Fruit fly (Drosophila melanogaster) whole organism, embryonic: Measurements from ENCODE around the gene ATbp.

Experiments used
- Abd-B ChIP-seq: fragments of 200-800 bp; sonication (Bioruptor generic); optimal IDR thresholded peaks from 2 replicates; lab custom pipeline; 2018; ENCODE audit warnings: missing biosample characterization, mild to moderate bottlenecking, missing genetic modification characterization, moderate library complexity
- Adf1 ChIP-seq: fragments of 200-800 bp; sonication (Bioruptor generic); IDR thresholded peaks from 2 replicates; pipeline ENCODE4 v1.3.6; 2022; ENCODE audit warnings: missing biosample characterization, missing genetic modification characterization
- B-H2 ChIP-seq: fragments of 200-800 bp; sonication (Bioruptor generic); optimal IDR thresholded peaks from 2 replicates; lab custom pipeline; 2018; ENCODE audit warnings: missing biosample characterization, mild to moderate bottlenecking, missing genetic modification characterization
- CG10543 ChIP-seq: fragments of 200-800 bp; sonication (Bioruptor generic); optimal IDR thresholded peaks from 3 replicates; lab custom pipeline; 2017; ENCODE audit warnings: missing biosample characterization, mild to moderate bottlenecking, missing genetic modification characterization, moderate library complexity
- CG11085 ChIP-seq: fragments of 200-800 bp; sonication (Bioruptor generic); IDR thresholded peaks from 2 replicates; pipeline ENCODE4 v1.3.6; 2022; ENCODE audit warnings: missing biosample characterization, missing genetic modification characterization
- CG11247 ChIP-seq: fragments of 200-800 bp; sonication (Bioruptor generic); IDR thresholded peaks from 2 replicates; pipeline ENCODE4 v1.3.6; 2022; ENCODE audit warnings: missing biosample characterization, missing genetic modification characterization
- CG11560 ChIP-seq: fragments of 200-800 bp; sonication (Bioruptor generic); IDR thresholded peaks from 3 replicates; pipeline ENCODE4 v1.3.6; 2022; ENCODE audit warnings: missing biosample characterization, missing genetic modification characterization
- CG11696 ChIP-seq: fragments of 200-800 bp; sonication (Bioruptor generic); IDR thresholded peaks from 2 replicates; pipeline ENCODE4 v1.3.6; 2022; ENCODE audit warnings: missing biosample characterization, missing genetic modification characterization
- CG12391 ChIP-seq: fragments of 200-800 bp; sonication (Bioruptor generic); optimal IDR thresholded peaks from 3 replicates; lab custom pipeline; 2018; ENCODE audit warnings: missing biosample characterization, mild to moderate bottlenecking, missing genetic modification characterization, moderate library complexity
- CG14014 ChIP-seq: fragments of 200-800 bp; sonication (Bioruptor generic); IDR thresholded peaks from 2 replicates; pipeline ENCODE4 v1.3.6; 2022; ENCODE audit warnings: missing biosample characterization, missing genetic modification characterization
- CG15269 ChIP-seq: fragments of 200-800 bp; sonication (Bioruptor generic); optimal IDR thresholded peaks from 2 replicates; lab custom pipeline; 2018; ENCODE audit warnings: missing biosample characterization, mild to moderate bottlenecking, missing genetic modification characterization, moderate library complexity
- CG1529 ChIP-seq: fragments of 200-800 bp; sonication (Bioruptor generic); optimal IDR thresholded peaks from 3 replicates; lab custom pipeline; 2018; ENCODE audit warnings: missing biosample characterization, missing genetic modification characterization
- CG18262 ChIP-seq: fragments of 200-800 bp; optimal IDR thresholded peaks from 3 replicates; lab custom pipeline; 2019; ENCODE audit warnings: missing biosample characterization, mild to moderate bottlenecking, missing genetic modification characterization, moderate library complexity
- CG18599 ChIP-seq: fragments of 200-800 bp; sonication (Bioruptor generic); optimal IDR thresholded peaks from 3 replicates; lab custom pipeline; 2017; ENCODE audit warnings: missing biosample characterization, missing genetic modification characterization, mild to moderate bottlenecking, moderate library complexity, missing genetic modification reagents
- CG2678 ChIP-seq: fragments of 200-800 bp; sonication (Bioruptor generic); optimal IDR thresholded peaks from 3 replicates; lab custom pipeline; 2019; ENCODE audit warnings: missing biosample characterization, mild to moderate bottlenecking, missing genetic modification characterization, moderate library complexity
- CG30403 ChIP-seq: fragments of 200-800 bp; sonication (Bioruptor generic); optimal IDR thresholded peaks from 3 replicates; lab custom pipeline; 2016; ENCODE audit warnings: missing biosample characterization, missing genetic modification characterization
- CG43689 ChIP-seq: fragments of 200-800 bp; sonication (Bioruptor generic); IDR thresholded peaks from 2 replicates; pipeline ENCODE4 v1.3.6; 2022; ENCODE audit warnings: missing biosample characterization, missing genetic modification characterization
- CG4617 ChIP-seq: fragments of 200-800 bp; sonication (Bioruptor generic); optimal IDR thresholded peaks from 3 replicates; lab custom pipeline; 2016; ENCODE audit warnings: missing biosample characterization, missing genetic modification characterization, borderline replicate concordance
- CG5245 ChIP-seq: fragments of 200-800 bp; sonication (Bioruptor generic); optimal IDR thresholded peaks from 3 replicates; lab custom pipeline; 2016; ENCODE audit warnings: missing biosample characterization, missing genetic modification characterization
- CG5953 ChIP-seq: fragments of 200-800 bp; sonication (Bioruptor generic); IDR thresholded peaks from 2 replicates; pipeline ENCODE4 v1.3.6; 2022; ENCODE audit warnings: missing biosample characterization, missing genetic modification characterization
- CG8388 ChIP-seq: fragments of 200-800 bp; sonication (Bioruptor generic); optimal IDR thresholded peaks from 2 replicates; lab custom pipeline; 2019; ENCODE audit warnings: missing biosample characterization, mild to moderate bottlenecking, missing genetic modification characterization, moderate library complexity
- CG9437 ChIP-seq: fragments of 200-800 bp; sonication (Bioruptor generic); optimal IDR thresholded peaks from 2 replicates; lab custom pipeline; 2018; ENCODE audit warnings: missing biosample characterization, mild to moderate bottlenecking, missing genetic modification characterization
- CG9609 ChIP-seq: fragments of 200-800 bp; sonication (Bioruptor generic); optimal IDR thresholded peaks from 3 replicates; lab custom pipeline; 2016; ENCODE audit warnings: missing biosample characterization, missing genetic modification characterization
- D ChIP-seq, 2 experiments: fragments of 200-800 bp in 1 of 2; fragments of >200 bp in 1 of 2; sonication (Bioruptor generic) in 1 of 2; optimal IDR thresholded peaks; 2 replicates in 1 of 2; 3 replicates in 1 of 2; lab custom pipeline; 2017; ENCODE audit warnings: mild to moderate bottlenecking in 1 of 2, missing biosample characterization in 1 of 2, missing genetic modification characterization in 1 of 2, missing genetic modification reagents in 1 of 2
- Dbx ChIP-seq: fragments of 200-800 bp; sonication (Bioruptor generic); IDR thresholded peaks from 3 replicates; pipeline ENCODE4 v1.3.6; 2022; ENCODE audit warnings: missing biosample characterization, missing genetic modification characterization
- Gsc ChIP-seq: fragments of 200-800 bp; sonication (Bioruptor generic); IDR thresholded peaks from 2 replicates; pipeline ENCODE4 v1.3.6; 2022; ENCODE audit warnings: missing biosample characterization, missing genetic modification characterization
- HLH4C ChIP-seq: fragments of 200-800 bp; sonication (Bioruptor generic); IDR thresholded peaks from 3 replicates; pipeline ENCODE4 v1.3.6; 2022; ENCODE audit warnings: missing biosample characterization, missing genetic modification characterization; ENCODE audit not compliant: partially characterized antibody
- Hmx ChIP-seq: fragments of 200-800 bp; sonication (Bioruptor generic); optimal IDR thresholded peaks from 2 replicates; lab custom pipeline; 2016; ENCODE audit warnings: missing biosample characterization, missing genetic modification characterization
- Mrtf ChIP-seq: fragments of 200-800 bp; sonication (Bioruptor generic); IDR thresholded peaks from 3 replicates; pipeline ENCODE4 v1.3.6; 2022; ENCODE audit warnings: missing biosample characterization, missing genetic modification characterization
- Myb ChIP-seq: fragments of 200-800 bp; sonication (Bioruptor generic); optimal IDR thresholded peaks from 2 replicates; lab custom pipeline; 2016; ENCODE audit warnings: missing biosample characterization, missing genetic modification characterization
- Ravus ChIP-seq: fragments of 200-800 bp; sonication (Bioruptor generic); IDR thresholded peaks from 2 replicates; pipeline ENCODE4 v1.3.6; 2022; ENCODE audit warnings: missing biosample characterization, missing genetic modification characterization
- Scr ChIP-seq: fragments of 200-800 bp; sonication (Bioruptor generic); IDR thresholded peaks from 2 replicates; pipeline ENCODE4 v1.3.6; 2022; ENCODE audit warnings: missing biosample characterization, missing genetic modification characterization; ENCODE audit not compliant: partially characterized antibody
- ac ChIP-seq: fragments of 200-800 bp; sonication (Bioruptor generic); optimal IDR thresholded peaks from 3 replicates; lab custom pipeline; 2017; ENCODE audit warnings: missing biosample characterization, mild to moderate bottlenecking, missing genetic modification characterization
- ap ChIP-seq: fragments of 200-800 bp; sonication (Bioruptor generic); IDR thresholded peaks from 2 replicates; pipeline ENCODE4 v1.3.6; 2022; ENCODE audit warnings: missing biosample characterization, missing genetic modification characterization
- da ChIP-seq: fragments of 200-800 bp; sonication (Bioruptor generic); optimal IDR thresholded peaks from 2 replicates; lab custom pipeline; 2016; ENCODE audit warnings: missing biosample characterization, missing genetic modification characterization
- exex ChIP-seq: fragments of 200-800 bp; sonication (Bioruptor generic); optimal IDR thresholded peaks from 4 replicates; lab custom pipeline; 2018; ENCODE audit warnings: missing biosample characterization, mild to moderate bottlenecking, missing genetic modification characterization, moderate library complexity
- fd3F ChIP-seq: fragments of 200-800 bp; sonication (Bioruptor generic); optimal IDR thresholded peaks from 2 replicates; lab custom pipeline; 2018; ENCODE audit warnings: missing biosample characterization, mild to moderate bottlenecking, missing genetic modification characterization, moderate library complexity
- fd64A ChIP-seq: fragments of 200-800 bp; sonication (Bioruptor generic); optimal IDR thresholded peaks from 3 replicates; lab custom pipeline; 2018; ENCODE audit warnings: missing biosample characterization, mild to moderate bottlenecking, missing genetic modification characterization
- gce ChIP-seq: fragments of 200-800 bp; sonication (Bioruptor generic); IDR thresholded peaks from 3 replicates; pipeline ENCODE4 v1.3.6; 2022; ENCODE audit warnings: missing biosample characterization, missing genetic modification characterization
- ham ChIP-seq: fragments of 200-800 bp; sonication (Bioruptor generic); IDR thresholded peaks from 2 replicates; pipeline ENCODE4 v1.3.6; 2022; ENCODE audit warnings: missing biosample characterization, missing genetic modification characterization
- her ChIP-seq: fragments of 200-800 bp; sonication (Bioruptor generic); optimal IDR thresholded peaks from 2 replicates; lab custom pipeline; 2016; ENCODE audit warnings: missing biosample characterization, missing genetic modification characterization
- lilli ChIP-seq: fragments of 200-800 bp; sonication (Bioruptor generic); optimal IDR thresholded peaks from 3 replicates; lab custom pipeline; 2016; ENCODE audit warnings: missing biosample characterization, missing genetic modification characterization
- nmo ChIP-seq: fragments of 200-800 bp; sonication (Bioruptor generic); optimal IDR thresholded peaks from 2 replicates; lab custom pipeline; 2018; ENCODE audit warnings: missing biosample characterization, mild to moderate bottlenecking, missing genetic modification characterization, moderate library complexity
- otp ChIP-seq: fragments of 200-800 bp; sonication (Bioruptor generic); IDR thresholded peaks from 3 replicates; pipeline ENCODE4, ENCODE4 v1.3.6; 2022; ENCODE audit warnings: missing biosample characterization, missing genetic modification characterization
- slbo ChIP-seq: fragments of 200-800 bp; sonication (Bioruptor generic); IDR thresholded peaks from 2 replicates; pipeline ENCODE4 v1.3.6; 2022; ENCODE audit warnings: missing biosample characterization, missing genetic modification characterization
- sqz ChIP-seq: fragments of 200-800 bp; sonication (Bioruptor generic); optimal IDR thresholded peaks from 3 replicates; lab custom pipeline; 2018; ENCODE audit warnings: missing biosample characterization, mild to moderate bottlenecking, missing genetic modification characterization
- sr ChIP-seq: fragments of 200-800 bp; sonication (Bioruptor generic); IDR thresholded peaks from 3 replicates; pipeline ENCODE4 v1.3.6; 2022; ENCODE audit warnings: missing biosample characterization, missing genetic modification characterization
- wor ChIP-seq: fragments of 200-800 bp; sonication (Bioruptor generic); IDR thresholded peaks from 2 replicates; pipeline ENCODE4 v1.3.6; 2022; ENCODE audit warnings: missing biosample characterization, missing genetic modification characterization
- zen2 ChIP-seq: fragments of 200-800 bp; sonication (Bioruptor generic); IDR thresholded peaks from 3 replicates; pipeline ENCODE4 v1.3.6; 2022; ENCODE audit warnings: missing biosample characterization, missing genetic modification characterization; ENCODE audit not compliant: partially characterized antibody

Gene ATbp

DNA sequence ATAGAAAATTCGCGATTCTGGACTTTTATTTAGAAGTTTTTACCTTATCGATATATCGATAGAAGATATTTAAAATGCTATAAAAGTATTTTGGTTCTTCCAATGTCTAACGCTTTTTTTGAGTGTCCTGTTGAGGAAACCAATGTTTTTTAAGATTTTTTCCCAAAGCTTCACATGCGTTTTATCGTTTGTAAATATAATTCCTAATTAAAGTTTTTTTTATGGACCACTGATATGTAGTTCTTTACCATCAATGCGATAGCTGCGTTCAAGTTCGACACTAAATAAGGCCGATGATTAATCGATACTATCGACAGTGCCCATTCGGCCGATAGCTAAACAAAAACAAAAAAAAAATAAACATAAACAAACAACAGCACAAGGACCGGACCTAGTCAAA is at the start of gene ATbp (continued):
- no peak for TF ChIP-seq exex
- no peak for TF ChIP-seq CG30403
- no peak for TF ChIP-seq wor (GFP tag; lab: Robert Waterston, UW)
- TF ChIP-seq CG8388 (GFP tag; lab: Kevin White, UChicago): no peak
- peak; percentile 35 for TF ChIP-seq CG4617 (GFP tag; lab: Kevin White, UChicago)
- TF ChIP-seq sqz: peak; percentile 63
- no peak for TF ChIP-seq CG11085
- TF ChIP-seq otp (GFP tag; lab: Robert Waterston, UW): no peak
- TF ChIP-seq D (optimal IDR thresholded peaks at IDR 0.05; lab: Kevin White, UChicago): no peak
- no peak for TF ChIP-seq D (GFP tag; optimal IDR thresholded peaks at IDR 0.05; lab: Kevin White, UChicago)
- no peak for TF ChIP-seq fd3F (GFP tag; lab: Kevin White, UChicago)
- peak; percentile 95 for TF ChIP-seq Scr (GFP tag; lab: Robert Waterston, UW)
- no peak for TF ChIP-seq CG11560 (tag; lab: Robert Waterston, UW)
- no peak for TF ChIP-seq Ravus
- TF ChIP-seq CG9437: no peak
- TF ChIP-seq CG10543 (GFP tag; lab: Kevin White, UChicago): no peak
- no peak for TF ChIP-seq ap
- no peak for TF ChIP-seq CG11247 (GFP tag; lab: Robert Waterston, UW)
- no peak for TF ChIP-seq Hmx (GFP tag; lab: Kevin White, UChicago)
- no peak for TF ChIP-seq CG1529 (GFP tag; lab: Kevin White, UChicago)
- TF ChIP-seq HLH4C (GFP tag; lab: Robert Waterston, UW): peak; percentile 92
- no peak for TF ChIP-seq ac (GFP tag; lab: Kevin White, UChicago)
- no peak for TF ChIP-seq da (GFP tag; lab: Kevin White, UChicago)
- TF ChIP-seq gce (GFP tag; lab: Robert Waterston, UW): no peak
- TF ChIP-seq Myb: peak; percentile 53
- TF ChIP-seq CG15269 (tag; lab: Kevin White, UChicago): no peak
- no peak for TF ChIP-seq fd64A (GFP tag; lab: Kevin White, UChicago)
- no peak for TF ChIP-seq ham (GFP tag; lab: Robert Waterston, UW)
- TF ChIP-seq CG9609 (GFP tag; lab: Kevin White, UChicago): no peak
- TF ChIP-seq nmo (GFP tag; lab: Kevin White, UChicago): peak; percentile 48
- no peak for TF ChIP-seq CG18599 (GFP tag; lab: Kevin White, UChicago)
- TF ChIP-seq lilli (GFP tag; lab: Kevin White, UChicago): no peak
- TF ChIP-seq zen2: peak; percentile 59; the same call in 2 of the 3 replicates
- no peak for TF ChIP-seq her (GFP tag; lab: Kevin White, UChicago)
- TF ChIP-seq Adf1 (GFP tag; lab: Robert Waterston, UW): no peak
- no peak for TF ChIP-seq Mrtf (GFP tag; lab: Robert Waterston, UW)
- TF ChIP-seq CG2678: no peak
- TF ChIP-seq Dbx (GFP tag; lab: Robert Waterston, UW): 0 out of 3 replicates have a peak, but pooled peaks have one; percentile 14
- no peak for TF ChIP-seq B-H2 (GFP tag; lab: Kevin White, UChicago)
- TF ChIP-seq sr (GFP tag; lab: Robert Waterston, UW): no peak
- no peak for TF ChIP-seq CG14014 (GFP tag; lab: Robert Waterston, UW)
- no peak for TF ChIP-seq CG5245
- no peak for TF ChIP-seq Gsc
- no peak for TF ChIP-seq CG11696 (GFP tag; lab: Robert Waterston, UW)
- TF ChIP-seq slbo (GFP tag; lab: Robert Waterston, UW): peak; percentile 36; the same call in 1 of the 2 replicates
- TF ChIP-seq CG12391 (tag; lab: Kevin White, UChicago): no peak
- TF ChIP-seq CG5953: no peak
- TF ChIP-seq Abd-B (GFP tag; lab: Kevin White, UChicago): peak; percentile 77
- TF ChIP-seq CG43689: no peak
- TF ChIP-seq CG18262 (tag; lab: Kevin White, UChicago): no peak
- TF ChIP-seq, all 482 proteins: peak for 74
